Worm (Caenorhabditis elegans) whole organism, early embryonic: ENCODE results near the gene flp-4.

Experiments used
- B0310.2 ChIP-seq: sonication (generic microtip); optimal IDR thresholded peaks from 2 replicates; lab custom pipeline; 2016; ENCODE audit warnings: mild to moderate bottlenecking, missing genetic modification characterization, missing compliant biosample characterization
- aly-1 ChIP-seq: sonication (generic microtip); optimal IDR thresholded peaks from 2 replicates; lab custom pipeline; 2016; ENCODE audit warnings: missing genetic modification characterization, missing compliant biosample characterization
- ama-1 ChIP-seq: fragments of 150-350 bp; optimal IDR thresholded peaks from 2 replicates; lab custom pipeline; 2014
- ceh-13 ChIP-seq: fragments of 200-800 bp; sonication (Bioruptor generic); optimal IDR thresholded peaks from 2 replicates; lab custom pipeline; 2018; ENCODE audit warnings: mild to moderate bottlenecking, missing genetic modification characterization, missing compliant biosample characterization
- ets-7 ChIP-seq: sonication (generic microtip); optimal IDR thresholded peaks from 2 replicates; lab custom pipeline; 2016; ENCODE audit warnings: missing genotype, missing genetic modification characterization, missing compliant biosample characterization
- flt-1 ChIP-seq: fragments of 200-800 bp; sonication (Bioruptor generic); IDR thresholded peaks from 2 replicates; pipeline ENCODE4 v1.3.6; 2022; ENCODE audit warnings: missing genetic modification characterization, missing compliant biosample characterization
- hmg-4 ChIP-seq: fragments of 200-800 bp; sonication (Bioruptor generic); optimal IDR thresholded peaks from 2 replicates; lab custom pipeline; 2018; ENCODE audit warnings: mild to moderate bottlenecking, missing genetic modification characterization, missing compliant biosample characterization
- pes-1 ChIP-seq: fragments of 200-800 bp; sonication (Bioruptor generic); IDR thresholded peaks from 2 replicates; pipeline ENCODE4 v1.3.6; 2022; ENCODE audit warnings: missing genetic modification reagents, missing genetic modification characterization, missing compliant biosample characterization
- scrt-1 ChIP-seq: fragments of 200-800 bp; sonication (Bioruptor generic); IDR thresholded peaks from 2 replicates; pipeline ENCODE4 v1.3.6; 2022; ENCODE audit warnings: missing genetic modification characterization, missing compliant biosample characterization
- sea-1 ChIP-seq: fragments of 200-800 bp; sonication (Bioruptor generic); conservative IDR thresholded peaks from 2 replicates; pipeline ENCODE4 v1.3.6; 2022; ENCODE audit warnings: missing genetic modification characterization, missing compliant biosample characterization
- tbx-11 ChIP-seq: fragments of 200-800 bp; sonication (Bioruptor generic); IDR thresholded peaks from 2 replicates; pipeline ENCODE4 v1.3.6; 2022; ENCODE audit warnings: missing genetic modification characterization, missing compliant biosample characterization
- tbx-37 ChIP-seq: fragments of 200-800 bp; sonication (Bioruptor generic); conservative IDR thresholded peaks from 2 replicates; pipeline ENCODE4 v1.3.6; 2022; ENCODE audit warnings: missing genetic modification reagents, missing genetic modification characterization, missing compliant biosample characterization
- tra-4 ChIP-seq: sonication (generic microtip); optimal IDR thresholded peaks from 2 replicates; lab custom pipeline; 2017; ENCODE audit warnings: missing genetic modification characterization, missing compliant biosample characterization

- no peak for TF ChIP-seq ets-7 (tag; lab: Kevin White, UChicago)
- TF ChIP-seq sea-1 (GFP tag; lab: Robert Waterston, UW): no peak
- TF ChIP-seq aly-1 (tag; lab: Kevin White, UChicago): no peak
- TF ChIP-seq tbx-37: no peak
- no peak for TF ChIP-seq ama-1 (lab: Kevin White, UChicago)
- TF ChIP-seq pes-1 (GFP tag; lab: Robert Waterston, UW): no peak
- TF ChIP-seq tbx-11 (GFP tag; lab: Robert Waterston, UW): no peak
- no peak for TF ChIP-seq flt-1
- no peak for TF ChIP-seq scrt-1
- TF ChIP-seq tra-4: no peak
- TF ChIP-seq hmg-4 (GFP tag; lab: Kevin White, UChicago): no peak
- no peak for TF ChIP-seq B0310.2 (tag; lab: Kevin White, UChicago)
- no peak for TF ChIP-seq ceh-13
Observed at ce11 chrII:10094190-10094923, 45.7 kb downstream of the flp-4 start, which contains the start of gene lact-2.
